Fruit fly (Drosophila melanogaster) whole organism, wandering third instar larva: ENCODE results near the gene Pk34A.

Experiments used
- Abd-B ChIP-seq: fragments of >200 bp; optimal IDR thresholded peaks from 2 replicates; lab custom pipeline; 2017; ENCODE audit warnings: missing biosample characterization, missing genetic modification characterization
- CG9705 ChIP-seq: fragments of 200-800 bp; sonication (Bioruptor generic); optimal IDR thresholded peaks from 2 replicates; lab custom pipeline; 2018; ENCODE audit warnings: missing biosample characterization, mild to moderate bottlenecking, missing genetic modification characterization
- Dfd ChIP-seq: fragments of >200 bp; optimal IDR thresholded peaks from 2 replicates; lab custom pipeline; 2017; ENCODE audit warnings: missing biosample characterization, missing genetic modification characterization
- Dif ChIP-seq: fragments of 200-275, 200-300 bp; sonication (Bioruptor generic); optimal IDR thresholded peaks from 2 replicates; lab custom pipeline; 2018; ENCODE audit warnings: missing biosample characterization, missing genetic modification characterization; ENCODE audit not compliant: partially characterized antibody
- GATAd ChIP-seq: sonication (Bioruptor generic); optimal IDR thresholded peaks from 2 replicates; lab custom pipeline; 2016; ENCODE audit warnings: missing biosample characterization, missing genetic modification characterization
- HLH106 ChIP-seq: fragments of 200-800 bp; optimal IDR thresholded peaks from 3 replicates; lab custom pipeline; 2019; ENCODE audit warnings: missing biosample characterization, mild to moderate bottlenecking, missing genetic modification characterization, moderate library complexity
- Hnf4 ChIP-seq: fragments of 200-800 bp; sonication (Bioruptor generic); optimal IDR thresholded peaks from 2 replicates; lab custom pipeline; 2016; ENCODE audit warnings: missing biosample characterization, mild to moderate bottlenecking, missing genetic modification characterization
- Hr78 ChIP-seq: fragments of >200 bp; optimal IDR thresholded peaks from 2 replicates; lab custom pipeline; 2017; ENCODE audit warnings: missing biosample characterization, missing genetic modification characterization
- Hr83 ChIP-seq: fragments of 200-300 bp; sonication (Bioruptor generic); optimal IDR thresholded peaks from 2 replicates; lab custom pipeline; 2016; ENCODE audit warnings: missing biosample characterization, mild to moderate bottlenecking, missing genetic modification characterization, moderate library complexity; ENCODE audit not compliant: poor library complexity, severe bottlenecking
- Jra ChIP-seq: sonication (Bioruptor generic); optimal IDR thresholded peaks from 2 replicates; lab custom pipeline; 2016; ENCODE audit warnings: missing biosample characterization, missing genetic modification characterization
- OdsH ChIP-seq: fragments of 200-800 bp; sonication (Bioruptor generic); optimal IDR thresholded peaks from 2 replicates; lab custom pipeline; 2016; ENCODE audit warnings: missing biosample characterization, mild to moderate bottlenecking, missing genetic modification characterization
- Rel ChIP-seq, 2 experiments: fragments of 200-800 bp; sonication (Bioruptor generic) in 1 of 2; optimal IDR thresholded peaks; 2 replicates in 1 of 2; 3 replicates in 1 of 2; lab custom pipeline; 2016 to 2019; ENCODE audit warnings: mild to moderate bottlenecking in 2 of 2, missing biosample characterization in 2 of 2, missing genetic modification characterization in 2 of 2, moderate library complexity in 1 of 2
- Sp1 ChIP-seq: fragments of 200-800 bp; sonication (Bioruptor generic); optimal IDR thresholded peaks from 3 replicates; lab custom pipeline; 2019; ENCODE audit warnings: missing biosample characterization, mild to moderate bottlenecking, missing genetic modification characterization, moderate library complexity
- Vsx2 ChIP-seq: fragments of 200-300, 225-300 bp; sonication (Bioruptor generic); optimal IDR thresholded peaks from 2 replicates; lab custom pipeline; 2018; ENCODE audit warnings: missing biosample characterization, missing genetic modification characterization; ENCODE audit not compliant: partially characterized antibody
- br ChIP-seq: fragments of 200-800 bp; sonication (Bioruptor generic); optimal IDR thresholded peaks from 2 replicates; lab custom pipeline; 2016; ENCODE audit warnings: missing biosample characterization, missing genetic modification characterization
- brk ChIP-seq: fragments of 200-800 bp; sonication (Bioruptor generic); optimal IDR thresholded peaks from 2 replicates; lab custom pipeline; 2016; ENCODE audit warnings: missing biosample characterization, mild to moderate bottlenecking, missing genetic modification characterization
- dmrt93B ChIP-seq: fragments of 200-800 bp; sonication (Bioruptor generic); optimal IDR thresholded peaks from 2 replicates; lab custom pipeline; 2018; ENCODE audit warnings: missing biosample characterization, mild to moderate bottlenecking, missing genetic modification characterization
- dsf ChIP-seq: sonication (Bioruptor generic); optimal IDR thresholded peaks from 2 replicates; lab custom pipeline; 2016; ENCODE audit warnings: missing biosample characterization, missing genetic modification characterization, borderline replicate concordance
- foxo ChIP-seq, 2 experiments: fragments of 200-800 bp; sonication (Bioruptor generic); optimal IDR thresholded peaks; 2 replicates in 1 of 2; 3 replicates in 1 of 2; lab custom pipeline; 2016 to 2017; ENCODE audit warnings: missing biosample characterization in 2 of 2, missing genetic modification characterization in 2 of 2
- fru ChIP-seq: fragments of 200-800 bp; sonication (Bioruptor generic); optimal IDR thresholded peaks from 3 replicates; lab custom pipeline; 2016; ENCODE audit warnings: missing biosample characterization, mild to moderate bottlenecking, missing genetic modification characterization
- h ChIP-seq: fragments of 200-800 bp; sonication (Bioruptor generic); optimal IDR thresholded peaks from 3 replicates; lab custom pipeline; 2016; ENCODE audit warnings: missing biosample characterization, mild to moderate bottlenecking, missing genetic modification characterization
- lola ChIP-seq: fragments of >200 bp; optimal IDR thresholded peaks from 2 replicates; lab custom pipeline; 2017; ENCODE audit warnings: missing biosample characterization, missing genetic modification characterization
- rgr ChIP-seq: fragments of 200-800 bp; sonication (Bioruptor generic); optimal IDR thresholded peaks from 3 replicates; lab custom pipeline; 2016; ENCODE audit warnings: missing biosample characterization, mild to moderate bottlenecking, missing genetic modification characterization
- sv ChIP-seq: fragments of 200-800 bp; sonication (Bioruptor generic); optimal IDR thresholded peaks from 3 replicates; lab custom pipeline; 2016; ENCODE audit warnings: missing biosample characterization, missing genetic modification characterization
- tai ChIP-seq: sonication (Bioruptor generic); optimal IDR thresholded peaks from 2 replicates; lab custom pipeline; 2016; ENCODE audit warnings: missing biosample characterization, missing genetic modification characterization

Gene Pk34A

DNA sequence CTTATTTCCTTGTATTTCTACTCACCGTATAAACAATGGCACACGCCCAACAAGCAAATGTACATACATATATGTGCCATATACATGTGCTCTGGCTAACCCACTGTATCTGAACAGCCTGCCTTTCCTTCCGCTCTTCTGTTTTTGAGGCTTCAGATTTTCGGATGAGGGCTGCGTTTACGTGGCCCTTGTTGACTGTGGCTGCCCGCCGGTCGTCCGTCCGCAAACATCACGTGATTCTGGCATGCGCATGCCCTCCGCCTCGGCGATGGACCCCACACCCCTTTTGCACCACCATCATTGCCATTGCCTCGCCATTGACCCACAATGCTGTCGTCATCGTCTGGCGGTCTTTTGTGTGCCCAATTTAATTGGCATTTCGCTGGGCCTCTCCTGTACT lies 46.6 kb downstream of the Pk34A start:
- no peak for TF ChIP-seq brk (GFP tag; lab: Kevin White, UChicago)
- TF ChIP-seq rgr (GFP tag; lab: Kevin White, UChicago): peak; percentile 21
- TF ChIP-seq CG9705 (GFP tag; lab: Kevin White, UChicago): no peak
- TF ChIP-seq HLH106 (tag; lab: Kevin White, UChicago): peak; percentile 22
- TF ChIP-seq Hr78 (GFP tag; lab: Kevin White, UChicago): no peak
- peak; percentile 15 for TF ChIP-seq Sp1 (GFP tag; lab: Kevin White, UChicago)
- no peak for TF ChIP-seq Jra (GFP tag; lab: Kevin White, UChicago)
- TF ChIP-seq br (GFP tag; lab: Kevin White, UChicago): peak; percentile 52
- peak; percentile 70 for TF ChIP-seq h (GFP tag; lab: Kevin White, UChicago)
- TF ChIP-seq Vsx2: no peak
- TF ChIP-seq foxo (GFP tag; optimal IDR thresholded peaks at IDR 0.05; lab: Kevin White, UChicago): peak in 1 of 2 experiments; percentile 4
- no peak for TF ChIP-seq Abd-B
- TF ChIP-seq Dfd (GFP tag; lab: Kevin White, UChicago): no peak
- peak; percentile 21 for TF ChIP-seq OdsH
- TF ChIP-seq Rel (GFP tag; optimal IDR thresholded peaks at IDR 0.05; lab: Kevin White, UChicago): no peak
- peak; percentile 9 for TF ChIP-seq Rel (tag; optimal IDR thresholded peaks at IDR 0.05; lab: Kevin White, UChicago)
- TF ChIP-seq Dif (GFP tag; lab: Kevin White, UChicago): no peak
- TF ChIP-seq Hr83 (GFP tag; lab: Kevin White, UChicago): peak; percentile 58
- TF ChIP-seq sv: no peak
- TF ChIP-seq fru (GFP tag; lab: Kevin White, UChicago): peak; percentile 21

DNA sequence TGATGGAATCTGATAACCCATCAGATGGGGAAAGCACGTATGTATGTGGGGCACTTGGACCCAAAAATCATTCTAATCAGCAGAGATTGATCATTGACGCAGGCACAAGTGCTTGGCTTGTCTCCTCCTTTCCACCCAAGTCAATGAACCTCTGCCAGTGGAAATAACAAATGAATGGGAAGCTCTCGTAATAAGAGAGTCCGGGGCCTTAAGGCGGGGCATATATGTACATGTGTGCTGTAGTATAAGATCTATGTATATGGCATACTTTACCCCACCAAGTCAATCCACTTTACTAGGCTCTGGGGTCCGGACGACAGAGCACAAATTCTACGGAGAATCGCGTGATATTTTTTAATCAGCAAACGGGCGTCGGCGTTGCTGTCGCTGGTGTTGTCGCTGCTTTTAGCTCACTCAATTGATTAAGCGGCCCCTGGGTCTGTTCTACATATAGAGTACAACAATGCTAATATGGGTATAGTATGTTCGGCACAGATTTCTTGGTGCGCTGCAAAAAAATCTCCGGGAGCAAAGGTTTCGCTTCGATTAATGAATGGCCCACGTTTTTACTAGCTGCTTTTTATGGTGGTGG lies 47.6 kb downstream of the Pk34A start:
- peak; percentile 42 for TF ChIP-seq h (GFP tag; lab: Kevin White, UChicago)
- peak; percentile 0 for TF ChIP-seq Hr83 (GFP tag; lab: Kevin White, UChicago)
- TF ChIP-seq Rel (GFP tag; optimal IDR thresholded peaks at IDR 0.05; lab: Kevin White, UChicago): no peak
- TF ChIP-seq Rel (tag; optimal IDR thresholded peaks at IDR 0.05; lab: Kevin White, UChicago): peak; percentile 83
- peak; percentile 33 for TF ChIP-seq br (GFP tag; lab: Kevin White, UChicago)
- no peak for TF ChIP-seq fru (GFP tag; lab: Kevin White, UChicago)
- peak; percentile 13 for TF ChIP-seq OdsH
- TF ChIP-seq rgr (GFP tag; lab: Kevin White, UChicago): peak; percentile 8
- no peak for TF ChIP-seq dmrt93B (GFP tag; lab: Kevin White, UChicago)
- TF ChIP-seq tai (GFP tag; lab: Kevin White, UChicago): no peak
- TF ChIP-seq dsf (GFP tag; lab: Kevin White, UChicago): no peak
- TF ChIP-seq lola (GFP tag; lab: Kevin White, UChicago): no peak
- peak; percentile 22 for TF ChIP-seq Hnf4 (GFP tag; lab: Kevin White, UChicago)
- TF ChIP-seq, all 38 proteins: peak for 7

DNA sequence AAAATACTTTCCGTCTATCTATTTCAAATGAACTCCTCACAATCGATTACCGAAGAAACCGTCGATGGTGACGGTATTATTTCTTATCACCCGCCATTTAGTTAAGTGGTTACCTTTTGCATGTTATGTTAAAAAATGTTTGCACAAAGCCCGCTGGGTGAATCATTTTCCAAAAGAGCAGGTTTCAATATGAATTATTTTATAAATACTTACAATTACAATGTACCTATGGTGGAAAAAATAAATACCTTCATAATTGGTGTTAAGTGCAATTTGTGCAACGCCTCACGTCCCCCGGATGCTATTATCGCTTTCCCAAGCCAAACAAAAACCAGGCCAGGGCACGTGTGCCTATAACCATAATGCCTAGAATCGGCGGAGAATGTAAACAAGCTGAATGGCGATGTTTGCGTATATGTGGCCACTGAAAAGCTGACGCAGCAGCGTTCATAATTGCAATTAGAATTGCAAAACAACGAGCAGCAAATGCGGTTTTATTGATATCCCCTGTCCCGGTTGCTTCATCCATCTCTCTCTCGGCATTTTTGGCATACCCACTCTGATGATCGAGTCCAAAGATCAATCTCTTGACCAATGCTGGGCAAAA lies 48.4 kb downstream of the Pk34A start:
- TF ChIP-seq Vsx2 (no peak), GATAd (GFP tag; lab: Kevin White, UChicago) (no peak), Dfd (GFP tag; lab: Kevin White, UChicago) (no peak), Rel (GFP tag; optimal IDR thresholded peaks at IDR 0.05; lab: Kevin White, UChicago) (no peak), Rel (tag; optimal IDR thresholded peaks at IDR 0.05; lab: Kevin White, UChicago) (no peak), Hr78 (GFP tag; lab: Kevin White, UChicago) (no peak), dmrt93B (GFP tag; lab: Kevin White, UChicago) (no peak)
